Worm (Caenorhabditis elegans) whole organism, late embryonic: ENCODE data around the gene T16G12.1.

ENCODE experiments used
- F13H6.1 ChIP-seq: sonication (generic microtip); optimal IDR thresholded peaks from 2 replicates; lab custom pipeline; 2016; ENCODE audit warnings: missing genetic modification characterization, missing compliant biosample characterization
- K02D7.2 ChIP-seq: sonication (generic microtip); optimal IDR thresholded peaks from 2 replicates; lab custom pipeline; 2017; ENCODE audit warnings: mild to moderate bottlenecking, missing genetic modification characterization, missing compliant biosample characterization
- K09A11.1 ChIP-seq: sonication (generic microtip); optimal IDR thresholded peaks from 2 replicates; lab custom pipeline; 2017; ENCODE audit warnings: antibody characterized with exemption, mild to moderate bottlenecking, missing genetic modification characterization, missing compliant biosample characterization; ENCODE audit not compliant: insufficient read depth
- T23F11.4 ChIP-seq: fragments of 200-800 bp; sonication (Bioruptor generic); optimal IDR thresholded peaks from 2 replicates; lab custom pipeline; 2018; ENCODE audit warnings: mild to moderate bottlenecking, missing genetic modification characterization, missing compliant biosample characterization
- Y22D7AL.16 ChIP-seq: sonication (generic microtip); optimal IDR thresholded peaks from 2 replicates; lab custom pipeline; 2016; ENCODE audit warnings: missing genetic modification characterization, missing compliant biosample characterization
- ahr-1 ChIP-seq: sonication (generic microtip); optimal IDR thresholded peaks from 2 replicates; lab custom pipeline; 2016; ENCODE audit warnings: missing genetic modification characterization, missing compliant biosample characterization
- ama-1 ChIP-seq: fragments of 150-350 bp; optimal IDR thresholded peaks from 2 replicates; lab custom pipeline; 2014
- ceh-18 ChIP-seq: sonication (generic microtip); optimal IDR thresholded peaks from 2 replicates; lab custom pipeline; 2016; ENCODE audit warnings: missing genetic modification characterization, missing compliant biosample characterization
- ceh-19 ChIP-seq: fragments of 200-800 bp; sonication (Bioruptor generic); optimal IDR thresholded peaks from 2 replicates; lab custom pipeline; 2018; ENCODE audit warnings: mild to moderate bottlenecking, missing genetic modification characterization, missing compliant biosample characterization
- ceh-2 ChIP-seq: sonication (generic microtip); optimal IDR thresholded peaks from 2 replicates; lab custom pipeline; 2016; ENCODE audit warnings: missing genotype, missing genetic modification characterization, missing compliant biosample characterization
- ceh-31 ChIP-seq: sonication (generic microtip); optimal IDR thresholded peaks from 2 replicates; lab custom pipeline; 2016; ENCODE audit warnings: missing genetic modification characterization, missing compliant biosample characterization
- ceh-34 ChIP-seq: sonication (generic microtip); optimal IDR thresholded peaks from 2 replicates; lab custom pipeline; 2016; ENCODE audit warnings: mild to moderate bottlenecking, missing genetic modification characterization, missing compliant biosample characterization
- ceh-45 ChIP-seq: fragments of 200-800 bp; sonication (Bioruptor generic); IDR thresholded peaks from 2 replicates; pipeline ENCODE4 v1.3.6; 2022; ENCODE audit warnings: missing genetic modification reagents, missing genetic modification characterization, missing compliant biosample characterization
- ceh-48 ChIP-seq: sonication (generic microtip); optimal IDR thresholded peaks from 2 replicates; lab custom pipeline; 2016; ENCODE audit warnings: missing genetic modification characterization, inconsistent platforms, missing compliant biosample characterization
- ceh-6 ChIP-seq: fragments of 200-800 bp; sonication (Bioruptor generic); optimal IDR thresholded peaks from 2 replicates; lab custom pipeline; 2018; ENCODE audit warnings: mild to moderate bottlenecking, missing genetic modification characterization, missing compliant biosample characterization
- che-1 ChIP-seq: sonication (generic microtip); optimal IDR thresholded peaks from 2 replicates; lab custom pipeline; 2016; ENCODE audit warnings: mild to moderate bottlenecking, missing genetic modification characterization, missing compliant biosample characterization
- dmd-4 ChIP-seq: sonication (generic microtip); optimal IDR thresholded peaks from 2 replicates; lab custom pipeline; 2016; ENCODE audit warnings: borderline replicate concordance, missing genetic modification characterization, missing compliant biosample characterization
- dve-1 ChIP-seq: sonication (generic microtip); optimal IDR thresholded peaks from 2 replicates; lab custom pipeline; 2017; ENCODE audit warnings: antibody characterized with exemption, mild to moderate bottlenecking, missing genetic modification characterization, missing compliant biosample characterization
- elt-2 ChIP-seq: sonication (generic microtip); optimal IDR thresholded peaks from 2 replicates; lab custom pipeline; 2016; ENCODE audit warnings: missing genetic modification reagents, missing genetic modification characterization, missing compliant biosample characterization
- ets-4 ChIP-seq: sonication (generic microtip); optimal IDR thresholded peaks from 2 replicates; lab custom pipeline; 2016; ENCODE audit warnings: missing genetic modification characterization, missing compliant biosample characterization
- fkh-10 ChIP-seq: fragments of 150-350 bp; optimal IDR thresholded peaks from 2 replicates; lab custom pipeline; 2014; ENCODE audit warnings: missing biosample characterization, missing genetic modification reagents, missing genetic modification characterization
- fkh-6 ChIP-seq: sonication (generic microtip); optimal IDR thresholded peaks from 2 replicates; lab custom pipeline; 2016; ENCODE audit warnings: missing genetic modification characterization, missing compliant biosample characterization
- gmeb-2 ChIP-seq: sonication (generic microtip); optimal IDR thresholded peaks from 2 replicates; lab custom pipeline; 2016; ENCODE audit warnings: missing genetic modification characterization, inconsistent platforms, missing compliant biosample characterization
- hlh-13 ChIP-seq: fragments of 200-800 bp; sonication (Bioruptor generic); optimal IDR thresholded peaks from 2 replicates; lab custom pipeline; 2018; ENCODE audit warnings: mild to moderate bottlenecking, missing genetic modification characterization, missing compliant biosample characterization
- hlh-15 ChIP-seq: sonication (generic microtip); optimal IDR thresholded peaks from 2 replicates; lab custom pipeline; 2016; ENCODE audit warnings: missing genetic modification characterization, missing compliant biosample characterization
- hlh-30 ChIP-seq: sonication (generic microtip); optimal IDR thresholded peaks from 2 replicates; lab custom pipeline; 2017; ENCODE audit warnings: antibody characterized with exemption, missing genetic modification characterization, missing compliant biosample characterization; ENCODE audit not compliant: insufficient read depth
- hlh-8 ChIP-seq: sonication (generic microtip); optimal IDR thresholded peaks from 2 replicates; lab custom pipeline; 2016; ENCODE audit warnings: missing genotype, missing genetic modification characterization, missing compliant biosample characterization
- lim-6 ChIP-seq: sonication (generic microtip); optimal IDR thresholded peaks from 2 replicates; lab custom pipeline; 2016; ENCODE audit warnings: missing genetic modification characterization, missing compliant biosample characterization
- lin-11 ChIP-seq: fragments of 200-800 bp; sonication (Bioruptor generic); optimal IDR thresholded peaks from 2 replicates; lab custom pipeline; 2018; ENCODE audit warnings: mild to moderate bottlenecking, missing genetic modification characterization, missing compliant biosample characterization
- madf-2 ChIP-seq: sonication (generic microtip); optimal IDR thresholded peaks from 2 replicates; lab custom pipeline; 2017; ENCODE audit warnings: missing genetic modification characterization, missing compliant biosample characterization
- nfya-1 ChIP-seq: sonication (generic microtip); optimal IDR thresholded peaks from 2 replicates; lab custom pipeline; 2017; ENCODE audit warnings: missing genetic modification characterization, mild to moderate bottlenecking, missing compliant biosample characterization, antibody characterized with exemption, moderate library complexity
- pha-2 ChIP-seq: sonication (generic microtip); optimal IDR thresholded peaks from 2 replicates; lab custom pipeline; 2017; ENCODE audit warnings: mild to moderate bottlenecking, missing genetic modification characterization, missing compliant biosample characterization
- pqm-1 ChIP-seq: sonication (generic microtip); optimal IDR thresholded peaks from 2 replicates; lab custom pipeline; 2016; ENCODE audit warnings: missing genetic modification characterization, missing compliant biosample characterization
- pros-1 ChIP-seq: fragments of 150-350 bp; optimal IDR thresholded peaks from 2 replicates; lab custom pipeline; 2014; ENCODE audit warnings: missing biosample characterization, missing genetic modification reagents, missing genetic modification characterization
- ref-2 ChIP-seq: sonication (generic microtip); optimal IDR thresholded peaks from 2 replicates; lab custom pipeline; 2016; ENCODE audit warnings: missing genetic modification characterization, missing compliant biosample characterization
- rnt-1 ChIP-seq: sonication (generic microtip); optimal IDR thresholded peaks from 2 replicates; lab custom pipeline; 2016; ENCODE audit warnings: missing genetic modification characterization, missing compliant biosample characterization
- sdc-2 ChIP-seq: sonication (generic microtip); optimal IDR thresholded peaks from 2 replicates; lab custom pipeline; 2016; ENCODE audit warnings: missing genotype, missing genetic modification characterization, missing compliant biosample characterization
- sox-4 ChIP-seq: sonication (generic microtip); optimal IDR thresholded peaks from 2 replicates; lab custom pipeline; 2017; ENCODE audit warnings: mild to moderate bottlenecking, missing genetic modification characterization, inconsistent platforms, missing compliant biosample characterization
- tbx-2 ChIP-seq: sonication (generic microtip); optimal IDR thresholded peaks from 2 replicates; lab custom pipeline; 2016; ENCODE audit warnings: missing genetic modification characterization, missing compliant biosample characterization
- ttx-3 ChIP-seq: sonication (generic microtip); optimal IDR thresholded peaks from 2 replicates; lab custom pipeline; 2016; ENCODE audit warnings: missing genetic modification reagents, missing genetic modification characterization, missing compliant biosample characterization
- unc-3 ChIP-seq, 2 experiments: fragments of 200-800 bp in 1 of 2; sonication (Bioruptor generic) in 1 of 2; sonication (generic microtip) in 1 of 2; conservative IDR thresholded peaks in 1 of 2; optimal IDR thresholded peaks in 1 of 2; 2 replicates each; pipeline versions ENCODE4 v1.3.6 to Lab custom; 2016 to 2022; ENCODE audit warnings: missing compliant biosample characterization in 2 of 2, missing genetic modification characterization in 2 of 2, missing genetic modification reagents in 1 of 2
- unc-42 ChIP-seq: sonication (generic microtip); optimal IDR thresholded peaks from 2 replicates; lab custom pipeline; 2016; ENCODE audit warnings: missing genotype, missing genetic modification characterization, missing compliant biosample characterization
- unc-55 ChIP-seq: sonication (generic microtip); optimal IDR thresholded peaks from 2 replicates; lab custom pipeline; 2017; ENCODE audit warnings: missing biosample characterization, missing genetic modification reagents, missing genetic modification characterization
- unc-86 ChIP-seq: sonication (generic microtip); optimal IDR thresholded peaks from 2 replicates; lab custom pipeline; 2016; ENCODE audit warnings: missing genetic modification characterization, missing compliant biosample characterization
- zip-5 ChIP-seq: sonication (generic microtip); optimal IDR thresholded peaks from 2 replicates; lab custom pipeline; 2016; ENCODE audit warnings: missing genetic modification characterization, missing compliant biosample characterization
- ztf-16 ChIP-seq: sonication (generic microtip); optimal IDR thresholded peaks from 2 replicates; lab custom pipeline; 2017; ENCODE audit warnings: missing genetic modification characterization, missing compliant biosample characterization

T16G12.1 gene

DNA sequence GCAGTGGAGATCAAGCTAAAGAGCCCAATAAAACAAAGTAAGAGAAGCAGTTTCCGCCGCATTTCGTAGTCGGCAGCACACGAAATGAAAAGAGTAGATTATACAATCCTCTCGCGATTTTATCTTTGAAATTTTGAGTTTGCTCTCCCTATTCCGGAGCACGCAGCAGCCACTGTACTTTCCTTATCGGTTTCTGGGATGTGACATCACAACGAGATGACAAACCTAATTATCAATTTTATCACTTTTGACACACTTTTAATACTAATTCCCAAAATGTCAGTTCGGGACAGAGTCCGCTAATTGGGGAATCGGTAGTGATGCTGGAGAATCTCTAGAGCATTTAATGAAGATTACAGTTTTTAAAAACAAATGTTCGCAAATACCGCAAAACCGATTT lies at the start of gene T16G12.1:
TSS of gene T16G12.1 (minus strand) at position 176 of the 400 bp plus-strand sequence.
- TF ChIP-seq elt-2 (tag; lab: Kevin White, UChicago) = peak; percentile 53
- TF ChIP-seq T23F11.4 (GFP tag; lab: Kevin White, UChicago) = no peak

- TF ChIP-seq rnt-1 (tag; lab: Kevin White, UChicago) = no peak
- no peak for TF ChIP-seq fkh-10
- TF ChIP-seq ceh-31 (tag; lab: Kevin White, UChicago) = no peak
- no peak for TF ChIP-seq pha-2 (tag; lab: Kevin White, UChicago)
- no peak for TF ChIP-seq hlh-13 (GFP tag; lab: Kevin White, UChicago)
- TF ChIP-seq ceh-45 = no peak
- TF ChIP-seq ceh-18 (tag; lab: Kevin White, UChicago) = no peak
- no peak for TF ChIP-seq unc-42 (tag; lab: Kevin White, UChicago)
- no peak for TF ChIP-seq F13H6.1 (tag; lab: Kevin White, UChicago)
- no peak for TF ChIP-seq Y22D7AL.16 (tag; lab: Kevin White, UChicago)
- no peak for TF ChIP-seq ceh-34
- no peak for TF ChIP-seq pros-1 (tag; lab: Kevin White, UChicago)
- TF ChIP-seq ttx-3 (tag; lab: Kevin White, UChicago) = no peak
- TF ChIP-seq sox-4 = no peak
- no peak for TF ChIP-seq unc-86 (tag; lab: Kevin White, UChicago)
- no peak for TF ChIP-seq ztf-16 (tag; lab: Kevin White, UChicago)
- TF ChIP-seq fkh-6 (tag; lab: Kevin White, UChicago) = no peak
- no peak for TF ChIP-seq dmd-4 (tag; lab: Kevin White, UChicago)
- no peak for TF ChIP-seq nfya-1
Observed at ce11 chrIII:10097981-10098380, 48.3 kb upstream of the T16G12.1 start, which contains the start of gene spop-1. Gene spop-1 (minus strand): TSS chrIII:10098081.

DNA sequence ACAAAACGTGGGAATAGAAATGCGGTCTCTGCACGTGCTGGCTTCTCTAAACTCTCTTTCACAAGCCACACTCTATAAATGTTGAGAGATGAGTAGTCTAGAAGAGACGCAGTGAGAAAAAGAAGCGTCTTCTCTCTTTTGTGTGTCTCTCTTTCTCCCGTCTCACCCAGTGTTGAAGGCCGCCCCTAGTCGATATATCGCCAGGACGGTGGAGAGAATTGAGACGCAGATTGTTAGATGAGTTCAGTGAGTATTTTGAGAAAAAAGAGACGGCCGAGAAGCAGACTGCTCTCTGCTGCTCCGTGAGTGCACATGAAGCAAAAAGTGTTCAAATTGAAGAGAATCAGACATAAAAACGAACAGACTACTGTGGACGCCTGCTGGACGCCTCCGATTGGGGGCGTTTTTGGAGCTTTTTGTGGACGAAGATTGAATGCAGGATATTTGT lies 46.9 kb upstream of the T16G12.1 start:
- peak; percentile 92 for TF ChIP-seq ceh-31 (tag; lab: Kevin White, UChicago)
- TF ChIP-seq ceh-6 = no peak
- TF ChIP-seq ttx-3 (tag; lab: Kevin White, UChicago) = no peak
- TF ChIP-seq ztf-16 (tag; lab: Kevin White, UChicago) = peak; percentile 18
- TF ChIP-seq pros-1 (tag; lab: Kevin White, UChicago) = peak; percentile 67
- TF ChIP-seq nfya-1 = peak; percentile 98
- no peak for TF ChIP-seq gmeb-2 (tag; lab: Kevin White, UChicago)
- TF ChIP-seq zip-5 (tag; lab: Kevin White, UChicago) = no peak
- TF ChIP-seq ahr-1 (tag; lab: Kevin White, UChicago) = no peak
- TF ChIP-seq unc-42 (tag; lab: Kevin White, UChicago) = peak; percentile 64
- peak; percentile 86 for TF ChIP-seq ceh-34
- TF ChIP-seq lin-11 (tag; lab: Kevin White, UChicago) = no peak
- TF ChIP-seq ref-2 = peak; percentile 85
- peak; percentile 39 for TF ChIP-seq elt-2 (tag; lab: Kevin White, UChicago)
- no peak for TF ChIP-seq unc-3 (GFP tag; conservative IDR thresholded peaks at IDR 0.05; lab: Robert Waterston, UW)
- TF ChIP-seq unc-3 (tag; optimal IDR thresholded peaks at IDR 0.05; lab: Kevin White, UChicago) = no peak
- no peak for TF ChIP-seq K02D7.2 (tag; lab: Kevin White, UChicago)
- TF ChIP-seq hlh-8 (tag; lab: Kevin White, UChicago) = peak; percentile 38
- peak; percentile 78 for TF ChIP-seq ceh-18 (tag; lab: Kevin White, UChicago)
- peak; percentile 90 for TF ChIP-seq hlh-30 (tag; lab: Kevin White, UChicago)
- TF ChIP-seq K09A11.1 = peak; percentile 59
- peak; percentile 71 for TF ChIP-seq ets-4 (tag; lab: Kevin White, UChicago)
- TF ChIP-seq lim-6 = no peak
- no peak for TF ChIP-seq ama-1 (lab: Kevin White, UChicago)
- TF ChIP-seq F13H6.1 (tag; lab: Kevin White, UChicago) = peak; percentile 44
- TF ChIP-seq che-1 (tag; lab: Kevin White, UChicago) = no peak
- peak; percentile 63 for TF ChIP-seq dve-1 (tag; lab: Kevin White, UChicago)
- peak; percentile 80 for TF ChIP-seq ceh-48
- TF ChIP-seq ceh-45 = no peak
- TF ChIP-seq sdc-2 = peak; percentile 46
- TF ChIP-seq pqm-1 (tag; lab: Kevin White, UChicago) = no peak
- peak; percentile 93 for TF ChIP-seq unc-55 (GFP tag; lab: Kevin White, UChicago)
- no peak for TF ChIP-seq fkh-6 (tag; lab: Kevin White, UChicago)
- TF ChIP-seq hlh-15 (tag; lab: Kevin White, UChicago) = no peak
- TF ChIP-seq madf-2 (tag; lab: Kevin White, UChicago) = no peak
- TF ChIP-seq ceh-19 (GFP tag; lab: Kevin White, UChicago) = peak; percentile 26
- peak; percentile 63 for TF ChIP-seq rnt-1 (tag; lab: Kevin White, UChicago)
- peak; percentile 78 for TF ChIP-seq ceh-2 (tag; lab: Kevin White, UChicago)
- TF ChIP-seq tbx-2 (tag; lab: Kevin White, UChicago) = peak; percentile 84
